Fruit fly (Drosophila melanogaster) whole organism, prepupa: ENCODE data around the gene MtnD.

Experiments used
- Blimp-1 ChIP-seq: fragments of 200-800 bp; sonication (Bioruptor generic); optimal IDR thresholded peaks from 3 replicates; lab custom pipeline; 2017; ENCODE audit warnings: missing biosample characterization, missing genetic modification characterization, mild to moderate bottlenecking, moderate library complexity, missing genetic modification reagents
- CG10669 ChIP-seq: fragments of 200-800 bp; sonication (Bioruptor generic); optimal IDR thresholded peaks from 3 replicates; lab custom pipeline; 2018; ENCODE audit warnings: missing biosample characterization, mild to moderate bottlenecking, missing genetic modification characterization, moderate library complexity
- CG11294 ChIP-seq: fragments of 200-800 bp; sonication (Bioruptor generic); IDR thresholded peaks from 2 replicates; pipeline ENCODE4 v1.3.6; 2022; ENCODE audit warnings: missing biosample characterization, missing genetic modification characterization
- CG11762 ChIP-seq: fragments of 200-800 bp; sonication (Bioruptor generic); optimal IDR thresholded peaks from 3 replicates; lab custom pipeline; 2016; ENCODE audit warnings: missing biosample characterization, missing genetic modification characterization; ENCODE audit not compliant: insufficient read depth
- CG15336 ChIP-seq: fragments of 200-800 bp; sonication (Bioruptor generic); IDR thresholded peaks from 2 replicates; pipeline ENCODE4 v1.3.6; 2022; ENCODE audit warnings: missing biosample characterization, missing genetic modification characterization
- CG1621 ChIP-seq: fragments of 200-800 bp; sonication (Bioruptor generic); optimal IDR thresholded peaks from 3 replicates; lab custom pipeline; 2018; ENCODE audit warnings: missing biosample characterization, mild to moderate bottlenecking, missing genetic modification characterization
- CG3032 ChIP-seq: fragments of 200-800 bp; optimal IDR thresholded peaks from 2 replicates; lab custom pipeline; 2019; ENCODE audit warnings: missing biosample characterization, mild to moderate bottlenecking, missing genetic modification characterization, moderate library complexity
- CG32006 ChIP-seq: fragments of 200-800 bp; sonication (Bioruptor generic); optimal IDR thresholded peaks from 3 replicates; lab custom pipeline; 2017; ENCODE audit warnings: missing biosample characterization, mild to moderate bottlenecking, missing genetic modification characterization
- CG34406 ChIP-seq: fragments of 200-800 bp; sonication (Bioruptor generic); optimal IDR thresholded peaks from 3 replicates; lab custom pipeline; 2016; ENCODE audit warnings: missing biosample characterization, missing genetic modification characterization
- CG3919 ChIP-seq: fragments of 200-800 bp; sonication (Bioruptor generic); optimal IDR thresholded peaks from 3 replicates; lab custom pipeline; 2016; ENCODE audit warnings: missing biosample characterization, missing genetic modification characterization
- CG6163 ChIP-seq: fragments of 200-800 bp; sonication (Bioruptor generic); IDR thresholded peaks from 3 replicates; pipeline ENCODE4 v1.3.6; 2022; ENCODE audit warnings: missing biosample characterization, missing genetic modification characterization
- CG6276 ChIP-seq: fragments of 200-800 bp; sonication (Bioruptor generic); optimal IDR thresholded peaks from 2 replicates; lab custom pipeline; 2017; ENCODE audit warnings: missing biosample characterization, mild to moderate bottlenecking, missing genetic modification characterization
- CG6792 ChIP-seq: fragments of 200-800 bp; sonication (Bioruptor generic); optimal IDR thresholded peaks from 3 replicates; lab custom pipeline; 2016; ENCODE audit warnings: missing biosample characterization, missing genetic modification characterization
- CG6808 ChIP-seq: fragments of 200-800 bp; sonication (Bioruptor generic); optimal IDR thresholded peaks from 3 replicates; lab custom pipeline; 2017; ENCODE audit warnings: missing biosample characterization, missing genetic modification characterization, mild to moderate bottlenecking, moderate library complexity, missing genetic modification reagents
- CG8119 ChIP-seq: fragments of 200-800 bp; sonication (Bioruptor generic); IDR thresholded peaks from 3 replicates; pipeline ENCODE4 v1.3.6; 2022; ENCODE audit warnings: missing biosample characterization, missing genetic modification characterization
- Eip78C ChIP-seq: fragments of 200-800 bp; sonication (Bioruptor generic); peaks from one replicate; lab custom pipeline; 2016; ENCODE audit warnings: missing biosample characterization, missing genetic modification characterization
- Eip93F ChIP-seq: fragments of 200-800 bp; sonication (Bioruptor generic); optimal IDR thresholded peaks from 2 replicates; lab custom pipeline; 2016; ENCODE audit warnings: missing biosample characterization, mild to moderate bottlenecking, missing genetic modification characterization
- Ets21C ChIP-seq: fragments of 200-800 bp; sonication (Bioruptor generic); optimal IDR thresholded peaks from 3 replicates; lab custom pipeline; 2016; ENCODE audit warnings: missing biosample characterization, missing genetic modification characterization
- Hr39 ChIP-seq: fragments of 200-800 bp; sonication (Bioruptor generic); optimal IDR thresholded peaks from 2 replicates; lab custom pipeline; 2016; ENCODE audit warnings: missing biosample characterization, missing genetic modification characterization
- Hr4 ChIP-seq: fragments of 200-800 bp; sonication (Bioruptor generic); optimal IDR thresholded peaks from 3 replicates; lab custom pipeline; 2016; ENCODE audit warnings: missing biosample characterization, missing genetic modification characterization
- Lpt ChIP-seq: fragments of 200-800 bp; sonication (Bioruptor generic); optimal IDR thresholded peaks from 3 replicates; lab custom pipeline; 2016; ENCODE audit warnings: missing biosample characterization, missing genetic modification characterization
- Met ChIP-seq: fragments of 200-800 bp; sonication (Bioruptor generic); optimal IDR thresholded peaks from 3 replicates; lab custom pipeline; 2016; ENCODE audit warnings: missing biosample characterization, missing genetic modification characterization
- OdsH ChIP-seq: fragments of 200-800 bp; sonication (Bioruptor generic); optimal IDR thresholded peaks from 3 replicates; lab custom pipeline; 2016; ENCODE audit warnings: missing biosample characterization, missing genetic modification characterization
- Smox ChIP-seq: fragments of 200-800 bp; sonication (Bioruptor generic); optimal IDR thresholded peaks from 3 replicates; lab custom pipeline; 2016; ENCODE audit warnings: missing biosample characterization, missing genetic modification characterization
- Sox102F ChIP-seq: fragments of 200-800 bp; sonication (Bioruptor generic); optimal IDR thresholded peaks from 2 replicates; lab custom pipeline; 2016; ENCODE audit warnings: missing biosample characterization, mild to moderate bottlenecking, missing genetic modification characterization
- Sox14 ChIP-seq: fragments of 200-800 bp; sonication (Bioruptor generic); optimal IDR thresholded peaks from 3 replicates; lab custom pipeline; 2016; ENCODE audit warnings: missing biosample characterization, missing genetic modification characterization
- Sox15 ChIP-seq: fragments of 200-800 bp; sonication (Bioruptor generic); optimal IDR thresholded peaks from 3 replicates; lab custom pipeline; 2016; ENCODE audit warnings: missing biosample characterization, missing genetic modification characterization
- achi ChIP-seq: fragments of 200-800 bp; sonication (Bioruptor generic); optimal IDR thresholded peaks from 3 replicates; lab custom pipeline; 2016; ENCODE audit warnings: missing biosample characterization, missing genetic modification characterization
- acj6 ChIP-seq: fragments of 200-800 bp; sonication (Bioruptor generic); optimal IDR thresholded peaks from 3 replicates; lab custom pipeline; 2016; ENCODE audit warnings: missing biosample characterization, missing genetic modification characterization
- dac ChIP-seq: fragments of 200-800 bp; sonication (Bioruptor generic); optimal IDR thresholded peaks from 2 replicates; lab custom pipeline; 2017; ENCODE audit warnings: missing biosample characterization, mild to moderate bottlenecking, missing genetic modification characterization
- dsx ChIP-seq: fragments of 200-800 bp; optimal IDR thresholded peaks from 3 replicates; lab custom pipeline; 2019; ENCODE audit warnings: missing biosample characterization, mild to moderate bottlenecking, missing genetic modification characterization, moderate library complexity; ENCODE audit not compliant: poor library complexity, severe bottlenecking
- eg ChIP-seq: fragments of 200-800 bp; sonication (Bioruptor generic); IDR thresholded peaks from 3 replicates; pipeline ENCODE4 v1.3.6; 2022; ENCODE audit warnings: missing biosample characterization, missing genetic modification characterization
- esn ChIP-seq: fragments of 200-800 bp; sonication (Bioruptor generic); optimal IDR thresholded peaks from 2 replicates; lab custom pipeline; 2016; ENCODE audit warnings: missing biosample characterization, mild to moderate bottlenecking, missing genetic modification characterization, moderate library complexity
- fd59A ChIP-seq: fragments of 200-800 bp; sonication (Bioruptor generic); optimal IDR thresholded peaks from 2 replicates; lab custom pipeline; 2017; ENCODE audit warnings: missing biosample characterization, mild to moderate bottlenecking, missing genetic modification characterization, missing genetic modification reagents
- fd85E ChIP-seq: fragments of 200-800 bp; sonication (Bioruptor generic); optimal IDR thresholded peaks from 3 replicates; lab custom pipeline; 2016; ENCODE audit warnings: missing biosample characterization, missing genetic modification characterization
- fkh ChIP-seq: fragments of 200-800 bp; sonication (Bioruptor generic); optimal IDR thresholded peaks from 3 replicates; lab custom pipeline; 2017; ENCODE audit warnings: missing biosample characterization, mild to moderate bottlenecking, missing genetic modification characterization, moderate library complexity
- lz ChIP-seq: fragments of 200-800 bp; sonication (Bioruptor generic); optimal IDR thresholded peaks from 3 replicates; lab custom pipeline; 2016; ENCODE audit warnings: missing biosample characterization, missing genetic modification characterization
- spab ChIP-seq: fragments of 200-800 bp; sonication (Bioruptor generic); optimal IDR thresholded peaks from 2 replicates; lab custom pipeline; 2017; ENCODE audit warnings: missing biosample characterization, mild to moderate bottlenecking, missing genetic modification characterization, missing genetic modification reagents
- ss ChIP-seq, 2 experiments: fragments of 200-800 bp; sonication (Bioruptor generic); optimal IDR thresholded peaks; 2 replicates in 1 of 2; 3 replicates in 1 of 2; lab custom pipeline; 2017 to 2018; ENCODE audit warnings: mild to moderate bottlenecking in 2 of 2, missing biosample characterization in 2 of 2, missing genetic modification characterization in 2 of 2, moderate library complexity in 1 of 2
- svp ChIP-seq: fragments of 200-800 bp; sonication (Bioruptor generic); peaks from one replicate; lab custom pipeline; 2016; ENCODE audit warnings: missing biosample characterization, missing genetic modification characterization
- topi ChIP-seq: fragments of 200-800 bp; sonication (Bioruptor generic); optimal IDR thresholded peaks from 3 replicates; lab custom pipeline; 2016; ENCODE audit warnings: missing biosample characterization, missing genetic modification characterization
- vri ChIP-seq: fragments of 200-800 bp; sonication (Bioruptor generic); optimal IDR thresholded peaks from 3 replicates; lab custom pipeline; 2016; ENCODE audit warnings: missing biosample characterization, mild to moderate bottlenecking, missing genetic modification characterization

Gene MtnD

dm6 chr3R:20555023-20555422, 20.3 kb downstream of the MtnD start:
- no peak for TF ChIP-seq Hr39 (GFP tag; lab: Kevin White, UChicago)
- TF ChIP-seq CG11294 (GFP tag; lab: Robert Waterston, UW) = peak; percentile 49; the same call in 1 of the 2 replicates
- peak; percentile 33 for TF ChIP-seq Met
- peak in 1 of 2 experiments; percentile 43 for TF ChIP-seq ss (GFP tag; optimal IDR thresholded peaks at IDR 0.05; lab: Kevin White, UChicago)
- TF ChIP-seq Eip78C (GFP tag; lab: Kevin White, UChicago) = peak; percentile 66
- TF ChIP-seq svp (GFP tag; lab: Kevin White, UChicago) = peak; percentile 74
- peak; percentile 61; the same call in 2 of the 3 replicates for TF ChIP-seq eg
- TF ChIP-seq CG6276 = peak; percentile 35
- TF ChIP-seq fkh (GFP tag; lab: Kevin White, UChicago) = peak; percentile 35
- TF ChIP-seq Ets21C (GFP tag; lab: Kevin White, UChicago) = no peak
- TF ChIP-seq CG6163 = peak; percentile 62; the same call in 1 of the 3 replicates
- no peak for TF ChIP-seq CG15336 (GFP tag; lab: Robert Waterston, UW)

dm6 chr3R:20555720-20556280, 21.0 kb downstream of the MtnD start:
- TF ChIP-seq fkh (GFP tag; lab: Kevin White, UChicago) (peak; percentile 95), Eip78C (GFP tag; lab: Kevin White, UChicago) (no peak), CG8119 (peak; percentile 29; the same call in 1 of the 3 replicates), CG1621 (tag; lab: Kevin White, UChicago) (no peak), CG15336 (GFP tag; lab: Robert Waterston, UW) (no peak), Lpt (GFP tag; lab: Kevin White, UChicago) (no peak), Eip93F (GFP tag; lab: Kevin White, UChicago) (peak; percentile 38), CG6163 (peak; percentile 24; the same call in 1 of the 3 replicates)

- TF ChIP-seq Eip93F (GFP tag; lab: Kevin White, UChicago) = no peak
- peak; percentile 73 for TF ChIP-seq acj6 (GFP tag; lab: Kevin White, UChicago)
- peak; percentile 66 for TF ChIP-seq spab (GFP tag; lab: Kevin White, UChicago)
- peak; percentile 60 for TF ChIP-seq CG3032 (tag; lab: Kevin White, UChicago)
- TF ChIP-seq lz (GFP tag; lab: Kevin White, UChicago) = peak; percentile 65
- TF ChIP-seq Smox (GFP tag; lab: Kevin White, UChicago) = peak; percentile 75
- peak; percentile 65 for TF ChIP-seq CG11762 (GFP tag; lab: Kevin White, UChicago)
- TF ChIP-seq ss (GFP tag; optimal IDR thresholded peaks at IDR 0.05; lab: Kevin White, UChicago) = peak; percentile 89
- peak; percentile 88 for TF ChIP-seq CG6808 (GFP tag; lab: Kevin White, UChicago)
- peak; percentile 79 for TF ChIP-seq CG15336 (GFP tag; lab: Robert Waterston, UW)
- peak; percentile 55 for TF ChIP-seq Lpt (GFP tag; lab: Kevin White, UChicago)
- peak; percentile 63 for TF ChIP-seq Sox15 (GFP tag; lab: Kevin White, UChicago)
- TF ChIP-seq topi (GFP tag; lab: Kevin White, UChicago) = peak; percentile 56
- peak; percentile 89 for TF ChIP-seq CG32006 (GFP tag; lab: Kevin White, UChicago)
- no peak for TF ChIP-seq vri (GFP tag; lab: Kevin White, UChicago)
- no peak for TF ChIP-seq Blimp-1
- peak; percentile 81 for TF ChIP-seq achi (GFP tag; lab: Kevin White, UChicago)
- TF ChIP-seq dac (GFP tag; lab: Kevin White, UChicago) = peak; percentile 46
- peak; percentile 74 for TF ChIP-seq CG11294 (GFP tag; lab: Robert Waterston, UW)
- TF ChIP-seq fkh (GFP tag; lab: Kevin White, UChicago) = peak; percentile 54
- TF ChIP-seq OdsH = peak; percentile 79
- TF ChIP-seq CG6792 (GFP tag; lab: Kevin White, UChicago) = peak; percentile 57
- TF ChIP-seq CG3919 (GFP tag; lab: Kevin White, UChicago) = peak; percentile 81
- TF ChIP-seq Hr39 (GFP tag; lab: Kevin White, UChicago) = peak; percentile 74
- peak; percentile 81 for TF ChIP-seq CG6163
- TF ChIP-seq Hr4 (GFP tag; lab: Kevin White, UChicago) = peak; percentile 84
- peak; percentile 6 for TF ChIP-seq dsx (GFP tag; lab: Kevin White, UChicago)
- peak; percentile 70 for TF ChIP-seq Sox14
- peak; percentile 72 for TF ChIP-seq esn (GFP tag; lab: Kevin White, UChicago)
- TF ChIP-seq CG10669 (GFP tag; lab: Kevin White, UChicago) = peak; percentile 64
- peak; percentile 53 for TF ChIP-seq CG1621 (tag; lab: Kevin White, UChicago)
- peak; percentile 64 for TF ChIP-seq Sox102F
- peak; percentile 65 for TF ChIP-seq fd59A
- no peak for TF ChIP-seq fd85E (GFP tag; lab: Kevin White, UChicago)
- peak; percentile 67 for TF ChIP-seq CG34406 (GFP tag; lab: Kevin White, UChicago)
- TF ChIP-seq Ets21C (GFP tag; lab: Kevin White, UChicago) = peak; percentile 51
These were observed 21.7 kb downstream of the MtnD start for dm6 chr3R:20556281-20557113.
